Worm (Caenorhabditis elegans) whole organism, L2 larva: ENCODE measurements around the gene C06A8.8.

Experiments
- elt-1 ChIP-seq: fragments of 150-350 bp; optimal IDR thresholded peaks from 2 replicates; lab custom pipeline; 2014; ENCODE audit warnings: missing biosample characterization, missing genetic modification characterization
- nhr-23 ChIP-seq: fragments of 150-350 bp; optimal IDR thresholded peaks from 2 replicates; lab custom pipeline; 2014; ENCODE audit warnings: missing biosample characterization, missing genetic modification reagents, missing genetic modification characterization

DNA sequence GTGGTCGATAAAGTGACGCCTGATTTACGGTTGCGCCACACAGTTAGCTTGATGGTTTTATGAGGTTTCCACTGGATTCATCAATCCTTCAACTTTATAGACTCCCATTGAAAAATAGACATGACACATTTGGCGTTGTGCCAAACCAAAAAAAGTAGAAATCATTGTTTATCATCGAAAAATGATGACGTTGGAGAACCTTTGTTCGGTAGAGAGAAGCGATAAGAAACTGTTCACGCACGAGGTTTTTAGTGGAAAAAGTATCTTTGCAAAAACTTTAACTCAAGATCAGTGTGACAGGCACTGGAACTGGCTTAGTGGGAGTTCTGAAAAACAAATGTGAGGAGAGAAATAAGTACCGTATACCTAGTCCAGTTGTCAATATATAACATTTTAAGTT is 41.8 kb upstream of the C06A8.8 start:
- TF ChIP-seq nhr-23 (tag; lab: Kevin White, UChicago), result no peak
- no peak for TF ChIP-seq elt-1 (tag; lab: Kevin White, UChicago)
